Worm (Caenorhabditis elegans) whole organism, early embryonic: Measurements from ENCODE around the gene bus-4.
"Not testable (repeated sequence)": the region's sequence is repeated elsewhere in the genome, so short reads cannot be mapped to it uniquely, and the experiment has no call there.

ENCODE experiments used
- B0310.2 ChIP-seq: sonication (generic microtip); optimal IDR thresholded peaks from 2 replicates; lab custom pipeline; 2016; ENCODE audit warnings: mild to moderate bottlenecking, missing genetic modification characterization, missing compliant biosample characterization
- F13C5.2 ChIP-seq: sonication (generic microtip); optimal IDR thresholded peaks from 2 replicates; lab custom pipeline; 2017; ENCODE audit warnings: mild to moderate bottlenecking, missing genetic modification characterization, inconsistent platforms, missing compliant biosample characterization
- aly-1 ChIP-seq: sonication (generic microtip); optimal IDR thresholded peaks from 2 replicates; lab custom pipeline; 2016; ENCODE audit warnings: missing genetic modification characterization, missing compliant biosample characterization
- ama-1 ChIP-seq: fragments of 150-350 bp; optimal IDR thresholded peaks from 2 replicates; lab custom pipeline; 2014
- ceh-13 ChIP-seq: fragments of 200-800 bp; sonication (Bioruptor generic); optimal IDR thresholded peaks from 2 replicates; lab custom pipeline; 2018; ENCODE audit warnings: mild to moderate bottlenecking, missing genetic modification characterization, missing compliant biosample characterization
- ceh-36 ChIP-seq: sonication (generic microtip); optimal IDR thresholded peaks from 2 replicates; lab custom pipeline; 2016; ENCODE audit warnings: missing genetic modification characterization, inconsistent platforms, missing compliant biosample characterization
- ets-7 ChIP-seq: sonication (generic microtip); optimal IDR thresholded peaks from 2 replicates; lab custom pipeline; 2016; ENCODE audit warnings: missing genotype, missing genetic modification characterization, missing compliant biosample characterization
- flt-1 ChIP-seq: fragments of 200-800 bp; sonication (Bioruptor generic); IDR thresholded peaks from 2 replicates; pipeline ENCODE4 v1.3.6; 2022; ENCODE audit warnings: missing genetic modification characterization, missing compliant biosample characterization
- hmbx-1 ChIP-seq: sonication (generic microtip); optimal IDR thresholded peaks from 2 replicates; lab custom pipeline; 2016; ENCODE audit warnings: mild to moderate bottlenecking, missing genetic modification characterization, missing compliant biosample characterization
- hmg-4 ChIP-seq: fragments of 200-800 bp; sonication (Bioruptor generic); optimal IDR thresholded peaks from 2 replicates; lab custom pipeline; 2018; ENCODE audit warnings: mild to moderate bottlenecking, missing genetic modification characterization, missing compliant biosample characterization
- hnd-1 ChIP-seq: sonication (generic microtip); optimal IDR thresholded peaks from 2 replicates; lab custom pipeline; 2016; ENCODE audit warnings: missing genetic modification characterization, missing compliant biosample characterization
- pes-1 ChIP-seq: fragments of 200-800 bp; sonication (Bioruptor generic); IDR thresholded peaks from 2 replicates; pipeline ENCODE4 v1.3.6; 2022; ENCODE audit warnings: missing genetic modification reagents, missing genetic modification characterization, missing compliant biosample characterization
- scrt-1 ChIP-seq: fragments of 200-800 bp; sonication (Bioruptor generic); IDR thresholded peaks from 2 replicates; pipeline ENCODE4 v1.3.6; 2022; ENCODE audit warnings: missing genetic modification characterization, missing compliant biosample characterization
- sea-1 ChIP-seq: fragments of 200-800 bp; sonication (Bioruptor generic); conservative IDR thresholded peaks from 2 replicates; pipeline ENCODE4 v1.3.6; 2022; ENCODE audit warnings: missing genetic modification characterization, missing compliant biosample characterization
- tbx-11 ChIP-seq: fragments of 200-800 bp; sonication (Bioruptor generic); IDR thresholded peaks from 2 replicates; pipeline ENCODE4 v1.3.6; 2022; ENCODE audit warnings: missing genetic modification characterization, missing compliant biosample characterization
- tbx-37 ChIP-seq: fragments of 200-800 bp; sonication (Bioruptor generic); conservative IDR thresholded peaks from 2 replicates; pipeline ENCODE4 v1.3.6; 2022; ENCODE audit warnings: missing genetic modification reagents, missing genetic modification characterization, missing compliant biosample characterization
- tra-4 ChIP-seq: sonication (generic microtip); optimal IDR thresholded peaks from 2 replicates; lab custom pipeline; 2017; ENCODE audit warnings: missing genetic modification characterization, missing compliant biosample characterization

bus-4 gene

ce11 chrIV:4710459-4710858, 22.4 kb downstream of the bus-4 start, which contains the start of gene cif-1:
Gene cif-1 (minus strand): TSS chrIV:4710755.
- TF ChIP-seq flt-1 (GFP tag; lab: Robert Waterston, UW) (no peak), ama-1 (lab: Kevin White, UChicago) (no peak), aly-1 (tag; lab: Kevin White, UChicago) (no peak), hnd-1 (tag; lab: Kevin White, UChicago) (no peak), tbx-11 (GFP tag; lab: Robert Waterston, UW) (no peak), scrt-1 (no peak), ets-7 (tag; lab: Kevin White, UChicago) (no peak), sea-1 (GFP tag; lab: Robert Waterston, UW) (no peak), hmg-4 (GFP tag; lab: Kevin White, UChicago) (no peak), pes-1 (GFP tag; lab: Robert Waterston, UW) (no peak), F13C5.2 (no peak), ceh-13 (GFP tag; lab: Kevin White, UChicago) (no peak), tra-4 (no peak), B0310.2 (tag; lab: Kevin White, UChicago) (no peak), ceh-36 (tag; lab: Kevin White, UChicago) (no peak), tbx-37 (GFP tag; lab: Robert Waterston, UW) (no peak), hmbx-1 (tag; lab: Kevin White, UChicago) (no peak)

- TF ChIP-seq ama-1 (lab: Kevin White, UChicago), result peak; percentile 65
- no peak for TF ChIP-seq tbx-11 (GFP tag; lab: Robert Waterston, UW)
- peak; percentile 68 for TF ChIP-seq tbx-37 (GFP tag; lab: Robert Waterston, UW)
- TF ChIP-seq flt-1 (GFP tag; lab: Robert Waterston, UW), result no peak
- TF ChIP-seq hmg-4 (GFP tag; lab: Kevin White, UChicago), result no peak
- peak; percentile 23 for TF ChIP-seq ceh-36 (tag; lab: Kevin White, UChicago)
- TF ChIP-seq F13C5.2, result no peak
- no peak for TF ChIP-seq ets-7 (tag; lab: Kevin White, UChicago)
- TF ChIP-seq pes-1 (GFP tag; lab: Robert Waterston, UW), result peak; percentile 61; the same call in 1 of the 2 replicates
- TF ChIP-seq ceh-13 (GFP tag; lab: Kevin White, UChicago), result no peak
Measured at ce11 chrIV:4712376-4712775, 24.3 kb downstream of the bus-4 start, which contains the start of gene yars-2. Gene yars-2 (minus strand): TSS chrIV:4712624.

ce11 chrIV:4715785-4716184, 27.7 kb downstream of the bus-4 start, which contains the start of gene miro-1:
Gene miro-1 (minus strand): TSS chrIV:4715807.
- TF ChIP-seq scrt-1; ets-7 (tag; lab: Kevin White, UChicago); B0310.2 (tag; lab: Kevin White, UChicago): not testable (repeated sequence)

- TF ChIP-seq pes-1 (GFP tag; lab: Robert Waterston, UW), result peak; percentile 22; the same call in 1 of the 2 replicates
Measured at ce11 chrIV:4720522-4720921, 32.5 kb downstream of the bus-4 start.

ce11 chrIV:4723687-4724086, 35.6 kb downstream of the bus-4 start:
- TF ChIP-seq tbx-11 (GFP tag; lab: Robert Waterston, UW) (no peak), ets-7 (tag; lab: Kevin White, UChicago) (no peak), hmbx-1 (tag; lab: Kevin White, UChicago) (no peak), sea-1 (GFP tag; lab: Robert Waterston, UW) (no peak), flt-1 (GFP tag; lab: Robert Waterston, UW) (no peak), ceh-13 (GFP tag; lab: Kevin White, UChicago) (no peak), tra-4 (no peak), tbx-37 (GFP tag; lab: Robert Waterston, UW) (no peak), scrt-1 (no peak), hmg-4 (GFP tag; lab: Kevin White, UChicago) (no peak), ama-1 (lab: Kevin White, UChicago) (no peak), aly-1 (tag; lab: Kevin White, UChicago) (no peak), B0310.2 (tag; lab: Kevin White, UChicago) (no peak)

ce11 chrIV:4724562-4724961, 36.5 kb downstream of the bus-4 start, which contains the start of gene K08F11.1:
Gene K08F11.1 (plus strand): TSS chrIV:4724862.
- no peak for TF ChIP-seq hmbx-1 (tag; lab: Kevin White, UChicago)
- no peak for TF ChIP-seq hmg-4 (GFP tag; lab: Kevin White, UChicago)
- TF ChIP-seq tbx-11 (GFP tag; lab: Robert Waterston, UW), result no peak
- TF ChIP-seq tbx-37 (GFP tag; lab: Robert Waterston, UW), result no peak
- no peak for TF ChIP-seq sea-1 (GFP tag; lab: Robert Waterston, UW)
- TF ChIP-seq ceh-36 (tag; lab: Kevin White, UChicago), result no peak
- TF ChIP-seq ama-1 (lab: Kevin White, UChicago), result no peak
- TF ChIP-seq aly-1 (tag; lab: Kevin White, UChicago), result no peak
- no peak for TF ChIP-seq flt-1 (GFP tag; lab: Robert Waterston, UW)
- TF ChIP-seq hnd-1 (tag; lab: Kevin White, UChicago), result no peak
- no peak for TF ChIP-seq pes-1 (GFP tag; lab: Robert Waterston, UW)
- TF ChIP-seq ets-7 (tag; lab: Kevin White, UChicago), result no peak

ce11 chrIV:4725478-4725920, 37.4 kb downstream of the bus-4 start:
- peak; percentile 74 for TF ChIP-seq scrt-1
- 0 out of 2 replicates have a peak, but pooled peaks have one; percentile 50 for TF ChIP-seq sea-1 (GFP tag; lab: Robert Waterston, UW)
- 0 out of 2 replicates have a peak, but pooled peaks have one; percentile 38 for TF ChIP-seq flt-1 (GFP tag; lab: Robert Waterston, UW)
- peak; percentile 72 for TF ChIP-seq pes-1 (GFP tag; lab: Robert Waterston, UW)
- TF ChIP-seq tbx-37 (GFP tag; lab: Robert Waterston, UW), result peak; percentile 67; the same call in 1 of the 2 replicates
